Fruit fly (Drosophila melanogaster) whole organism, embryonic: ENCODE data around the gene ND-24L.

Source experiments
- Adf1 ChIP-seq: fragments of 200-800 bp; sonication (Bioruptor generic); IDR thresholded peaks from 2 replicates; pipeline ENCODE4 v1.3.6; 2022; ENCODE audit warnings: missing biosample characterization, missing genetic modification characterization
- CG10147 ChIP-seq: fragments of 200-800 bp; sonication (Bioruptor generic); optimal IDR thresholded peaks from 2 replicates; lab custom pipeline; 2019; ENCODE audit warnings: missing biosample characterization, mild to moderate bottlenecking, missing genetic modification characterization, moderate library complexity
- CG12219 ChIP-seq: fragments of 200-800 bp; sonication (Bioruptor generic); optimal IDR thresholded peaks from 3 replicates; lab custom pipeline; 2018; ENCODE audit warnings: missing biosample characterization, mild to moderate bottlenecking, missing genetic modification characterization
- CG13287 ChIP-seq: fragments of 200-800 bp; sonication (Bioruptor generic); IDR thresholded peaks from 2 replicates; pipeline ENCODE4 v1.3.6; 2022; ENCODE audit warnings: missing biosample characterization, missing genetic modification characterization; ENCODE audit not compliant: partially characterized antibody
- CG16779 ChIP-seq: fragments of 200-800 bp; sonication (Bioruptor generic); IDR thresholded peaks from 2 replicates; pipeline ENCODE4 v1.3.6; 2022; ENCODE audit warnings: missing biosample characterization, missing genetic modification characterization
- CG17186 ChIP-seq: fragments of 200-800 bp; sonication (Bioruptor generic); optimal IDR thresholded peaks from 3 replicates; lab custom pipeline; 2017; ENCODE audit warnings: missing biosample characterization, missing genetic modification reagents, missing genetic modification characterization
- CG17568 ChIP-seq: fragments of 200-800 bp; sonication (Bioruptor generic); optimal IDR thresholded peaks from 2 replicates; lab custom pipeline; 2018; ENCODE audit warnings: missing biosample characterization, mild to moderate bottlenecking, missing genetic modification characterization, moderate library complexity
- CG17829 ChIP-seq: fragments of 200-800 bp; optimal IDR thresholded peaks from 2 replicates; lab custom pipeline; 2019; ENCODE audit warnings: missing biosample characterization, mild to moderate bottlenecking, missing genetic modification characterization, moderate library complexity
- CG2875 ChIP-seq: fragments of 200-800 bp; sonication (Bioruptor generic); optimal IDR thresholded peaks from 2 replicates; lab custom pipeline; 2017; ENCODE audit warnings: missing biosample characterization, mild to moderate bottlenecking, missing genetic modification characterization, missing genetic modification reagents
- CG31388 ChIP-seq: fragments of 200-800 bp; sonication (Bioruptor generic); optimal IDR thresholded peaks from 2 replicates; lab custom pipeline; 2016; ENCODE audit warnings: missing biosample characterization, missing genetic modification characterization
- CG31441 ChIP-seq: fragments of 200-800 bp; sonication (Bioruptor generic); IDR thresholded peaks from 2 replicates; pipeline ENCODE4 v1.3.6; 2022; ENCODE audit warnings: missing biosample characterization, missing genetic modification characterization
- CG3163 ChIP-seq: fragments of 200-800 bp; sonication (Bioruptor generic); optimal IDR thresholded peaks from 3 replicates; lab custom pipeline; 2016; ENCODE audit warnings: missing biosample characterization, missing genetic modification characterization
- CG32532 ChIP-seq: fragments of 200-800 bp; sonication (Bioruptor generic); IDR thresholded peaks from 2 replicates; pipeline ENCODE4 v1.3.6; 2022; ENCODE audit warnings: missing biosample characterization, missing genetic modification characterization
- CG32772 ChIP-seq: fragments of 200-800 bp; sonication (Bioruptor generic); IDR thresholded peaks from 2 replicates; pipeline ENCODE4 v1.3.6; 2022; ENCODE audit warnings: missing biosample characterization, missing genetic modification characterization
- CG3281 ChIP-seq: fragments of 200-800 bp; sonication (Bioruptor generic); optimal IDR thresholded peaks from 3 replicates; lab custom pipeline; 2017; ENCODE audit warnings: missing biosample characterization, mild to moderate bottlenecking, missing genetic modification characterization
- CG5245 ChIP-seq: fragments of 200-800 bp; sonication (Bioruptor generic); optimal IDR thresholded peaks from 3 replicates; lab custom pipeline; 2016; ENCODE audit warnings: missing biosample characterization, missing genetic modification characterization
- CG6765 ChIP-seq: fragments of 200-800 bp; sonication (Bioruptor generic); optimal IDR thresholded peaks from 3 replicates; lab custom pipeline; 2017; ENCODE audit warnings: missing biosample characterization, mild to moderate bottlenecking, missing genetic modification characterization
- CG8388 ChIP-seq: fragments of 200-800 bp; sonication (Bioruptor generic); optimal IDR thresholded peaks from 2 replicates; lab custom pipeline; 2019; ENCODE audit warnings: missing biosample characterization, mild to moderate bottlenecking, missing genetic modification characterization, moderate library complexity
- CG8478 ChIP-seq: fragments of >200 bp; optimal IDR thresholded peaks from 2 replicates; lab custom pipeline; 2018
- CG9727 ChIP-seq: fragments of 200-800 bp; sonication (Bioruptor generic); optimal IDR thresholded peaks from 3 replicates; lab custom pipeline; 2017; ENCODE audit warnings: missing biosample characterization, mild to moderate bottlenecking, missing genetic modification characterization
- CrebB ChIP-seq: fragments of 200-800 bp; sonication (Bioruptor generic); optimal IDR thresholded peaks from 3 replicates; lab custom pipeline; 2018; ENCODE audit warnings: missing biosample characterization, mild to moderate bottlenecking, missing genetic modification characterization
- D19A ChIP-seq: fragments of 200-800 bp; optimal IDR thresholded peaks from 3 replicates; lab custom pipeline; 2019; ENCODE audit warnings: missing biosample characterization, mild to moderate bottlenecking, missing genetic modification characterization, moderate library complexity
- D19B ChIP-seq: fragments of 200-800 bp; sonication (Bioruptor generic); optimal IDR thresholded peaks from 2 replicates; lab custom pipeline; 2017; ENCODE audit warnings: missing biosample characterization, mild to moderate bottlenecking, missing genetic modification characterization
- Dip2 ChIP-seq: fragments of 200-800 bp; sonication (Bioruptor generic); IDR thresholded peaks from 2 replicates; pipeline ENCODE4 v1.3.6; 2022; ENCODE audit warnings: missing biosample characterization, missing genetic modification characterization
- HLH54F ChIP-seq: fragments of 200-800 bp; sonication (Bioruptor generic); optimal IDR thresholded peaks from 3 replicates; lab custom pipeline; 2016; ENCODE audit warnings: missing biosample characterization, missing genetic modification characterization
- Hand ChIP-seq: fragments of 200-800 bp; sonication (Bioruptor generic); optimal IDR thresholded peaks from 2 replicates; lab custom pipeline; 2017; ENCODE audit warnings: mild to moderate bottlenecking, missing biosample characterization, missing genetic modification reagents, missing genetic modification characterization
- Lim3 ChIP-seq: fragments of 200-800 bp; sonication (Bioruptor generic); IDR thresholded peaks from 2 replicates; pipeline ENCODE4 v1.3.6; 2022; ENCODE audit warnings: missing biosample characterization, missing genetic modification characterization
- MESR4 ChIP-seq: fragments of 200-800 bp; sonication (Bioruptor generic); optimal IDR thresholded peaks from 2 replicates; lab custom pipeline; 2018; ENCODE audit warnings: missing biosample characterization, mild to moderate bottlenecking, missing genetic modification characterization, moderate library complexity
- Mrtf ChIP-seq: fragments of 200-800 bp; sonication (Bioruptor generic); IDR thresholded peaks from 3 replicates; pipeline ENCODE4 v1.3.6; 2022; ENCODE audit warnings: missing biosample characterization, missing genetic modification characterization
- NfI ChIP-seq: fragments of 200-800 bp; sonication (Bioruptor generic); optimal IDR thresholded peaks from 3 replicates; lab custom pipeline; 2018; ENCODE audit warnings: missing biosample characterization, mild to moderate bottlenecking, missing genetic modification characterization, moderate library complexity
- Six4 ChIP-seq: fragments of 200-800 bp; sonication (Bioruptor generic); optimal IDR thresholded peaks from 2 replicates; lab custom pipeline; 2016; ENCODE audit warnings: missing biosample characterization, missing genetic modification characterization
- Taf1 ChIP-seq: fragments of 200-800 bp; sonication (Bioruptor generic); IDR thresholded peaks from 2 replicates; pipeline ENCODE4 v1.3.6; 2022; ENCODE audit warnings: missing biosample characterization, missing genetic modification characterization
- ash1 ChIP-seq: fragments of 200-800 bp; sonication (Bioruptor generic); optimal IDR thresholded peaks from 2 replicates; lab custom pipeline; 2018; ENCODE audit warnings: missing biosample characterization, mild to moderate bottlenecking, missing genetic modification characterization
- az2 ChIP-seq: fragments of 200-800 bp; sonication (Bioruptor generic); optimal IDR thresholded peaks from 3 replicates; lab custom pipeline; 2016; ENCODE audit warnings: missing biosample characterization, missing genetic modification characterization
- bab2 ChIP-seq: fragments of 200-800 bp; sonication (Bioruptor generic); optimal IDR thresholded peaks from 2 replicates; lab custom pipeline; 2016; ENCODE audit warnings: missing biosample characterization, missing genetic modification characterization
- bbx ChIP-seq: fragments of 200-800 bp; sonication (Bioruptor generic); IDR thresholded peaks from 2 replicates; pipeline ENCODE4 v1.3.6; 2022; ENCODE audit warnings: missing biosample characterization, missing genetic modification characterization; ENCODE audit not compliant: partially characterized antibody
- cad ChIP-seq: fragments of >200 bp; optimal IDR thresholded peaks from 2 replicates; lab custom pipeline; 2017; ENCODE audit warnings: missing biosample characterization, missing genetic modification characterization
- dysf ChIP-seq: fragments of 200-800 bp; sonication (Bioruptor generic); IDR thresholded peaks from 3 replicates; pipeline ENCODE4 v1.3.6; 2022; ENCODE audit warnings: missing biosample characterization, missing genetic modification characterization
- fd102C ChIP-seq: fragments of 200-800 bp; sonication (Bioruptor generic); optimal IDR thresholded peaks from 2 replicates; lab custom pipeline; 2018; ENCODE audit warnings: missing biosample characterization, mild to moderate bottlenecking, missing genetic modification characterization, moderate library complexity
- gsb ChIP-seq: fragments of 200-800 bp; sonication (Bioruptor generic); IDR thresholded peaks from 2 replicates; pipeline ENCODE4 v1.3.6; 2022; ENCODE audit warnings: missing biosample characterization, missing genetic modification characterization
- gt ChIP-seq: fragments of 200-800 bp; sonication (Bioruptor generic); IDR thresholded peaks from 2 replicates; pipeline ENCODE4 v1.3.6; 2022; ENCODE audit warnings: missing biosample characterization, missing genetic modification characterization
- h ChIP-seq: fragments of >200 bp; optimal IDR thresholded peaks from 2 replicates; lab custom pipeline; 2017
- hth ChIP-seq: fragments of >200 bp; optimal IDR thresholded peaks from 2 replicates; lab custom pipeline; 2017; ENCODE audit warnings: inconsistent platforms
- kni ChIP-seq: fragments of 200-800 bp; sonication (Bioruptor generic); optimal IDR thresholded peaks from 3 replicates; lab custom pipeline; 2017; ENCODE audit warnings: mild to moderate bottlenecking, missing biosample characterization, missing genetic modification reagents, missing genetic modification characterization
- lmd ChIP-seq: fragments of 200-800 bp; sonication (Bioruptor generic); IDR thresholded peaks from 2 replicates; pipeline ENCODE4 v1.3.6; 2022; ENCODE audit warnings: missing biosample characterization, missing genetic modification characterization
- luna ChIP-seq: fragments of 200-800 bp; sonication (Bioruptor generic); optimal IDR thresholded peaks from 2 replicates; lab custom pipeline; 2016; ENCODE audit warnings: missing biosample characterization, missing genetic modification characterization
- nom ChIP-seq: fragments of 200-800 bp; sonication (Bioruptor generic); optimal IDR thresholded peaks from 2 replicates; lab custom pipeline; 2017; ENCODE audit warnings: missing biosample characterization, missing genetic modification characterization, mild to moderate bottlenecking, moderate library complexity, missing genetic modification reagents
- prd ChIP-seq, 3 experiments: fragments of >200 bp in 2 of 3; fragments of 200-800 bp in 1 of 3; sonication (Bioruptor generic) in 1 of 3; optimal IDR thresholded peaks in 2 of 3; IDR thresholded peaks in 1 of 3; 2 replicates in 2 of 3; 3 replicates in 1 of 3; pipeline versions ENCODE4 v1.3.6 to Lab custom; 2017 to 2022; ENCODE audit warnings: missing biosample characterization in 1 of 3, missing genetic modification characterization in 1 of 3
- schlank ChIP-seq: fragments of 200-800 bp; sonication (Bioruptor generic); optimal IDR thresholded peaks from 2 replicates; lab custom pipeline; 2018; ENCODE audit warnings: missing biosample characterization, mild to moderate bottlenecking, missing genetic modification characterization
- tap ChIP-seq: fragments of 200-800 bp; optimal IDR thresholded peaks from 3 replicates; lab custom pipeline; 2019; ENCODE audit warnings: missing biosample characterization, mild to moderate bottlenecking, missing genetic modification characterization, moderate library complexity
- vfl ChIP-seq: fragments of 200-800 bp; sonication (Bioruptor generic); optimal IDR thresholded peaks from 2 replicates; lab custom pipeline; 2016; ENCODE audit warnings: missing biosample characterization, missing genetic modification characterization
- wor ChIP-seq: fragments of 200-800 bp; sonication (Bioruptor generic); IDR thresholded peaks from 2 replicates; pipeline ENCODE4 v1.3.6; 2022; ENCODE audit warnings: missing biosample characterization, missing genetic modification characterization
- zf30C ChIP-seq: fragments of 200-800 bp; sonication (Bioruptor generic); optimal IDR thresholded peaks from 3 replicates; lab custom pipeline; 2018; ENCODE audit warnings: missing biosample characterization, mild to moderate bottlenecking, missing genetic modification characterization

ND-24L gene

dm6 chr3L:17310509-17310908, 10.1 kb downstream of the ND-24L start (continued):
- TF ChIP-seq cad (GFP tag; lab: Kevin White, UChicago) (no peak), Six4 (no peak), CrebB (tag; lab: Kevin White, UChicago) (no peak), HLH54F (GFP tag; lab: Kevin White, UChicago) (no peak), CG31388 (GFP tag; lab: Kevin White, UChicago) (no peak), CG13287 (GFP tag; lab: Robert Waterston, UW) (no peak), luna (GFP tag; lab: Kevin White, UChicago) (no peak), CG12219 (no peak), Dip2 (no peak), h (no peak), Adf1 (GFP tag; lab: Robert Waterston, UW) (no peak), MESR4 (no peak), ash1 (GFP tag; lab: Kevin White, UChicago) (no peak), CG16779 (no peak), CG10147 (GFP tag; lab: Kevin White, UChicago) (peak; percentile 48), bbx (GFP tag; lab: Robert Waterston, UW) (no peak), tap (tag; lab: Kevin White, UChicago) (peak; percentile 42), CG9727 (GFP tag; lab: Kevin White, UChicago) (peak; percentile 54), Hand (GFP tag; lab: Kevin White, UChicago) (peak; percentile 20), CG6765 (no peak), CG8388 (GFP tag; lab: Kevin White, UChicago) (peak; percentile 17), prd (optimal IDR thresholded peaks at IDR 0.05; lab: Kevin White, UChicago) (no peak), prd (GFP tag; IDR thresholded peaks at IDR 0.05; lab: Robert Waterston, UW) (peak; percentile 67), CG17829 (tag; lab: Kevin White, UChicago) (peak; percentile 46), CG8478 (no peak), gt (no peak), D19B (GFP tag; lab: Kevin White, UChicago) (no peak), hth (lab: Kevin White, UChicago) (no peak), wor (GFP tag; lab: Robert Waterston, UW) (no peak), lmd (peak; percentile 53), schlank (tag; lab: Kevin White, UChicago) (no peak), CG3163 (GFP tag; lab: Kevin White, UChicago) (no peak), zf30C (GFP tag; lab: Kevin White, UChicago) (no peak), NfI (GFP tag; lab: Kevin White, UChicago) (peak; percentile 1), dysf (GFP tag; lab: Robert Waterston, UW) (peak; percentile 55; the same call in 1 of the 3 replicates), CG32772 (GFP tag; lab: Robert Waterston, UW) (no peak), Lim3 (GFP tag; lab: Robert Waterston, UW) (no peak), CG17568 (no peak), az2 (GFP tag; lab: Kevin White, UChicago) (no peak), nom (no peak), kni (GFP tag; lab: Kevin White, UChicago) (no peak), Mrtf (GFP tag; lab: Robert Waterston, UW) (no peak), gsb (GFP tag; lab: Robert Waterston, UW) (no peak), CG17186 (GFP tag; lab: Kevin White, UChicago) (no peak), Taf1 (GFP tag; lab: Robert Waterston, UW) (no peak), D19A (tag; lab: Kevin White, UChicago) (peak; percentile 56), vfl (GFP tag; lab: Kevin White, UChicago) (no peak), CG2875 (GFP tag; lab: Kevin White, UChicago) (no peak), bab2 (GFP tag; lab: Kevin White, UChicago) (no peak), fd102C (GFP tag; lab: Kevin White, UChicago) (no peak), CG31441 (GFP tag; lab: Robert Waterston, UW) (peak; percentile 62), CG32532 (peak; percentile 74), CG5245 (GFP tag; lab: Kevin White, UChicago) (no peak), CG3281 (GFP tag; lab: Kevin White, UChicago) (peak; percentile 66)
